Fruit fly (Drosophila melanogaster): Measurements from ENCODE around the gene ifc.

Gene ifc

dm6 chr2L:5981433-5982333 lies 4.5 kb upstream of the ifc start, which contains the start of gene eIF4A (continued):
- TF ChIP-seq CG15479 (GFP tag; optimal IDR thresholded peaks at IDR 0.05) (no peak), HmgZ (tag; optimal IDR thresholded peaks at IDR 0.05) (peak; percentile 15), CG9727 (GFP tag; optimal IDR thresholded peaks at IDR 0.05) (no peak), dm (GFP tag; optimal IDR thresholded peaks at IDR 0.05) (peak; percentile 85), CG15601 (tag; optimal IDR thresholded peaks at IDR 0.05) (peak; percentile 9), CG8944 (GFP tag; optimal IDR thresholded peaks at IDR 0.05) (no peak), btn (GFP tag; optimal IDR thresholded peaks at IDR 0.05) (no peak), CG1603 (tag; optimal IDR thresholded peaks at IDR 0.05) (peak; percentile 66), CG3407 (GFP tag; optimal IDR thresholded peaks at IDR 0.05) (no peak), lbe (GFP tag; optimal IDR thresholded peaks at IDR 0.05) (no peak), CG5180 (GFP tag; optimal IDR thresholded peaks at IDR 0.05) (no peak), gem (tag; optimal IDR thresholded peaks at IDR 0.05) (no peak), CG13624 (GFP tag; optimal IDR thresholded peaks at IDR 0.05) (peak; percentile 20), Dfd (GFP tag; optimal IDR thresholded peaks at IDR 0.05) (no peak), C15 (GFP tag; IDR thresholded peaks at IDR 0.05) (no peak), ash1 (GFP tag; optimal IDR thresholded peaks at IDR 0.05) (no peak), CG32772 (GFP tag; IDR thresholded peaks at IDR 0.05) (no peak), crol (GFP tag; IDR thresholded peaks at IDR 0.05) (no peak), CG17328 (GFP tag; IDR thresholded peaks at IDR 0.05) (no peak), PHDP (tag; optimal IDR thresholded peaks at IDR 0.05) (peak; percentile 41), Ets65A (GFP tag) (peak; percentile 90), TFAM (GFP tag; optimal IDR thresholded peaks at IDR 0.05) (no peak), Drgx (GFP tag; IDR thresholded peaks at IDR 0.05) (no peak), CG3995 (GFP tag; optimal IDR thresholded peaks at IDR 0.05) (no peak), Dad (GFP tag; optimal IDR thresholded peaks at IDR 0.05) (no peak), Dbx (GFP tag; IDR thresholded peaks at IDR 0.05) (no peak), CG4424 (GFP tag; optimal IDR thresholded peaks at IDR 0.05) (no peak), CG6765 (GFP tag; optimal IDR thresholded peaks at IDR 0.05) (no peak), Pdp1 (GFP tag; optimal IDR thresholded peaks at IDR 0.05) (peak in 1 of 2 experiments; percentile 40), Neu2 (GFP tag; optimal IDR thresholded peaks at IDR 0.05; ENCODE audit: borderline replicate concordance) (no peak), CG13424 (tag; optimal IDR thresholded peaks at IDR 0.05) (no peak), lov (optimal IDR thresholded peaks at IDR 0.05) (no peak), lov (GFP tag; IDR thresholded peaks at IDR 0.05) (no peak), Mrtf (GFP tag; IDR thresholded peaks at IDR 0.05) (no peak), Oli (tag; optimal IDR thresholded peaks at IDR 0.05) (peak; percentile 14), CG11696 (GFP tag; IDR thresholded peaks at IDR 0.05) (no peak), lab (GFP tag; optimal IDR thresholded peaks at IDR 0.05) (peak; percentile 18), CG16815 (GFP tag; optimal IDR thresholded peaks at IDR 0.05) (no peak), CG42726 (GFP tag; IDR thresholded peaks at IDR 0.05; ENCODE audit: partially characterized antibody) (no peak), CG1792 (GFP tag; optimal IDR thresholded peaks at IDR 0.05) (no peak), dpn (GFP tag; optimal IDR thresholded peaks at IDR 0.05) (no peak), D19B (GFP tag; optimal IDR thresholded peaks at IDR 0.05) (no peak), pnt (GFP tag; optimal IDR thresholded peaks at IDR 0.05) (no peak), ato (GFP tag; IDR thresholded peaks at IDR 0.05; ENCODE audit: partially characterized antibody) (no peak), CG30431 (GFP tag; optimal IDR thresholded peaks at IDR 0.05) (no peak), her (GFP tag; optimal IDR thresholded peaks at IDR 0.05) (no peak), Vsx1 (GFP tag; optimal IDR thresholded peaks at IDR 0.05) (peak; percentile 26), tio (GFP tag; optimal IDR thresholded peaks at IDR 0.05) (no peak), croc (GFP tag; conservative IDR thresholded peaks at IDR 0.05) (no peak), ttk (GFP tag; IDR thresholded peaks at IDR 0.05) (no peak)

Data from whole organism, embryonic.